Fruit fly (Drosophila melanogaster) whole organism, embryonic: ENCODE results near the gene Gale.
A peak's percentile ranks its signal among the peaks of the same experiment; 100 is the strongest.

Experiments used
- ATbp ChIP-seq: fragments of 200-800 bp; sonication (Bioruptor generic); optimal IDR thresholded peaks from 2 replicates; lab custom pipeline; 2017; ENCODE audit warnings: missing biosample characterization, mild to moderate bottlenecking, missing genetic modification characterization, missing genetic modification reagents
- Ada2b ChIP-seq: fragments of 200-800 bp; sonication (Bioruptor generic); IDR thresholded peaks from 2 replicates; pipeline ENCODE4 v1.3.6; 2022; ENCODE audit warnings: missing biosample characterization, missing genetic modification characterization
- Adf1 ChIP-seq: fragments of 200-800 bp; sonication (Bioruptor generic); IDR thresholded peaks from 2 replicates; pipeline ENCODE4 v1.3.6; 2022; ENCODE audit warnings: missing biosample characterization, missing genetic modification characterization
- CG10267 ChIP-seq: fragments of 200-800 bp; sonication (Bioruptor generic); optimal IDR thresholded peaks from 2 replicates; lab custom pipeline; 2018; ENCODE audit warnings: missing biosample characterization, mild to moderate bottlenecking, missing genetic modification characterization, moderate library complexity
- CG11456 ChIP-seq: fragments of 200-800 bp; sonication (Bioruptor generic); IDR thresholded peaks from 3 replicates; pipeline ENCODE4 v1.3.6; 2022; ENCODE audit warnings: missing biosample characterization, missing genetic modification characterization
- CG12391 ChIP-seq: fragments of 200-800 bp; sonication (Bioruptor generic); optimal IDR thresholded peaks from 3 replicates; lab custom pipeline; 2018; ENCODE audit warnings: missing biosample characterization, mild to moderate bottlenecking, missing genetic modification characterization, moderate library complexity
- CG14014 ChIP-seq: fragments of 200-800 bp; sonication (Bioruptor generic); IDR thresholded peaks from 2 replicates; pipeline ENCODE4 v1.3.6; 2022; ENCODE audit warnings: missing biosample characterization, missing genetic modification characterization
- CG15479 ChIP-seq: fragments of 200-800 bp; sonication (Bioruptor generic); optimal IDR thresholded peaks from 3 replicates; lab custom pipeline; 2019; ENCODE audit warnings: missing biosample characterization, mild to moderate bottlenecking, missing genetic modification characterization, moderate library complexity
- CG15601 ChIP-seq: fragments of 200-800 bp; sonication (Bioruptor generic); optimal IDR thresholded peaks from 3 replicates; lab custom pipeline; 2019; ENCODE audit warnings: missing biosample characterization, mild to moderate bottlenecking, missing genetic modification characterization, moderate library complexity
- CG16863 ChIP-seq: fragments of 200-800 bp; sonication (Bioruptor generic); optimal IDR thresholded peaks from 3 replicates; lab custom pipeline; 2016; ENCODE audit warnings: missing biosample characterization, missing genetic modification characterization
- CG17186 ChIP-seq: fragments of 200-800 bp; sonication (Bioruptor generic); optimal IDR thresholded peaks from 3 replicates; lab custom pipeline; 2017; ENCODE audit warnings: missing biosample characterization, missing genetic modification reagents, missing genetic modification characterization
- CG17328 ChIP-seq: fragments of 200-800 bp; sonication (Bioruptor generic); IDR thresholded peaks from 2 replicates; pipeline ENCODE4 v1.3.6; 2022; ENCODE audit warnings: missing biosample characterization, missing genetic modification characterization
- CG18011 ChIP-seq: fragments of 200-800 bp; sonication (Bioruptor generic); optimal IDR thresholded peaks from 2 replicates; lab custom pipeline; 2017; ENCODE audit warnings: missing biosample characterization, missing genetic modification characterization, mild to moderate bottlenecking, moderate library complexity, missing genotype
- CG31388 ChIP-seq: fragments of 200-800 bp; sonication (Bioruptor generic); optimal IDR thresholded peaks from 2 replicates; lab custom pipeline; 2016; ENCODE audit warnings: missing biosample characterization, missing genetic modification characterization
- CG32532 ChIP-seq: fragments of 200-800 bp; sonication (Bioruptor generic); IDR thresholded peaks from 2 replicates; pipeline ENCODE4 v1.3.6; 2022; ENCODE audit warnings: missing biosample characterization, missing genetic modification characterization
- CG4404 ChIP-seq: fragments of 200-800 bp; sonication (Bioruptor generic); IDR thresholded peaks from 2 replicates; pipeline ENCODE4 v1.3.6; 2022; ENCODE audit warnings: missing biosample characterization, missing genetic modification characterization
- CG4730 ChIP-seq: fragments of 200-800 bp; sonication (Bioruptor generic); IDR thresholded peaks from 2 replicates; pipeline ENCODE4 v1.3.6; 2022; ENCODE audit warnings: missing biosample characterization, missing genetic modification characterization
- CG6683 ChIP-seq: fragments of 200-800 bp; sonication (Bioruptor generic); optimal IDR thresholded peaks from 2 replicates; lab custom pipeline; 2017; ENCODE audit warnings: missing biosample characterization, mild to moderate bottlenecking, missing genetic modification characterization, missing genetic modification reagents
- CG8944 ChIP-seq: fragments of 200-800 bp; sonication (Bioruptor generic); optimal IDR thresholded peaks from 3 replicates; lab custom pipeline; 2016; ENCODE audit warnings: missing biosample characterization, missing genetic modification characterization
- Dad ChIP-seq: fragments of 200-800 bp; sonication (Bioruptor generic); optimal IDR thresholded peaks from 3 replicates; lab custom pipeline; 2016; ENCODE audit warnings: missing biosample characterization, missing genetic modification characterization
- E2f2 ChIP-seq: fragments of 200-800 bp; sonication (Bioruptor generic); IDR thresholded peaks from 2 replicates; pipeline ENCODE4 v1.3.6; 2022; ENCODE audit warnings: missing biosample characterization, missing genetic modification characterization
- Eip74EF ChIP-seq, 2 experiments: fragments of 200-800 bp in 1 of 2; fragments of >200 bp in 1 of 2; sonication (Bioruptor generic) in 1 of 2; optimal IDR thresholded peaks; 2 replicates each; lab custom pipeline; 2017 to 2019; ENCODE audit warnings: missing biosample characterization in 2 of 2, missing genetic modification characterization in 2 of 2, mild to moderate bottlenecking in 1 of 2, moderate library complexity in 1 of 2
- Fer3 ChIP-seq: fragments of 200-800 bp; sonication (Bioruptor generic); optimal IDR thresholded peaks from 2 replicates; lab custom pipeline; 2018; ENCODE audit warnings: missing biosample characterization, mild to moderate bottlenecking, missing genetic modification characterization, moderate library complexity
- Hey ChIP-seq: fragments of 200-800 bp; sonication (Bioruptor generic); optimal IDR thresholded peaks from 3 replicates; lab custom pipeline; 2018; ENCODE audit warnings: missing biosample characterization, mild to moderate bottlenecking, missing genetic modification characterization
- Hr78 ChIP-seq, 2 experiments: fragments of 200-800 bp in 1 of 2; fragments of >200 bp in 1 of 2; sonication (Bioruptor generic) in 1 of 2; optimal IDR thresholded peaks; 2 replicates each; lab custom pipeline; 2017 to 2019; ENCODE audit warnings: missing biosample characterization in 2 of 2, missing genetic modification characterization in 2 of 2, mild to moderate bottlenecking in 1 of 2, moderate library complexity in 1 of 2
- MTF-1 ChIP-seq: fragments of 200-800 bp; sonication (Bioruptor generic); optimal IDR thresholded peaks from 2 replicates; lab custom pipeline; 2018; ENCODE audit warnings: missing biosample characterization, mild to moderate bottlenecking, missing genetic modification characterization, borderline replicate concordance
- Nf-YA ChIP-seq: fragments of 200-800 bp; sonication (Bioruptor generic); IDR thresholded peaks from 2 replicates; pipeline ENCODE4 v1.3.6; 2022; ENCODE audit warnings: missing biosample characterization, missing genetic modification characterization
- Ssrp ChIP-seq: fragments of 200-800 bp; sonication (Bioruptor generic); optimal IDR thresholded peaks from 2 replicates; lab custom pipeline; 2018; ENCODE audit warnings: missing biosample characterization, mild to moderate bottlenecking, missing genetic modification characterization, moderate library complexity
- Xrp1 ChIP-seq: fragments of 200-800 bp; sonication (Bioruptor generic); IDR thresholded peaks from 2 replicates; pipeline ENCODE4 v1.3.6; 2022; ENCODE audit warnings: missing biosample characterization, missing genetic modification characterization
- cg ChIP-seq: fragments of 200-800 bp; sonication (Bioruptor generic); optimal IDR thresholded peaks from 3 replicates; lab custom pipeline; 2019; ENCODE audit warnings: missing biosample characterization, mild to moderate bottlenecking, missing genetic modification characterization, moderate library complexity
- cwo ChIP-seq: fragments of 200-800 bp; sonication (Bioruptor generic); optimal IDR thresholded peaks from 3 replicates; lab custom pipeline; 2017; ENCODE audit warnings: missing biosample characterization, missing genetic modification characterization, mild to moderate bottlenecking, moderate library complexity, missing genetic modification reagents
- dan ChIP-seq: fragments of 200-800 bp; sonication (Bioruptor generic); IDR thresholded peaks from 2 replicates; pipeline ENCODE4 v1.3.6; 2022; ENCODE audit warnings: missing biosample characterization, missing genetic modification characterization
- dmrt99B ChIP-seq: fragments of 200-800 bp; sonication (Bioruptor generic); optimal IDR thresholded peaks from 2 replicates; lab custom pipeline; 2018; ENCODE audit warnings: missing biosample characterization, mild to moderate bottlenecking, missing genetic modification characterization, moderate library complexity
- dpn ChIP-seq, 2 experiments: fragments of 200-800 bp; sonication (Bioruptor generic); optimal IDR thresholded peaks; 3 replicates each; lab custom pipeline; 2016; ENCODE audit warnings: missing biosample characterization in 2 of 2, missing genetic modification characterization in 2 of 2
- dysf ChIP-seq: fragments of 200-800 bp; sonication (Bioruptor generic); IDR thresholded peaks from 3 replicates; pipeline ENCODE4 v1.3.6; 2022; ENCODE audit warnings: missing biosample characterization, missing genetic modification characterization
- fu2 ChIP-seq: fragments of 200-800 bp; sonication (Bioruptor generic); optimal IDR thresholded peaks from 2 replicates; lab custom pipeline; 2016; ENCODE audit warnings: missing biosample characterization, missing genetic modification characterization
- klu ChIP-seq: fragments of 200-800 bp; sonication (Bioruptor generic); IDR thresholded peaks from 2 replicates; pipeline ENCODE4 v1.3.6; 2022; ENCODE audit warnings: missing biosample characterization, missing genetic modification characterization
- lola ChIP-seq, 3 experiments: fragments of >200 bp in 2 of 3; fragments of 200-800 bp in 1 of 3; sonication (Bioruptor generic) in 1 of 3; optimal IDR thresholded peaks; 2 replicates each; lab custom pipeline; 2017 to 2019; ENCODE audit warnings: missing biosample characterization in 3 of 3, missing genetic modification characterization in 3 of 3, mild to moderate bottlenecking in 1 of 3, moderate library complexity in 1 of 3
- lov ChIP-seq, 2 experiments: fragments of 200-800 bp in 1 of 2; fragments of >200 bp in 1 of 2; sonication (Bioruptor generic) in 1 of 2; IDR thresholded peaks in 1 of 2; optimal IDR thresholded peaks in 1 of 2; 2 replicates in 1 of 2; 3 replicates in 1 of 2; pipeline versions ENCODE4 v1.3.6 to Lab custom; 2017 to 2022; ENCODE audit warnings: missing biosample characterization in 1 of 2, missing genetic modification characterization in 1 of 2
- odd ChIP-seq: fragments of 200-800 bp; sonication (Bioruptor generic); optimal IDR thresholded peaks from 2 replicates; lab custom pipeline; 2017; ENCODE audit warnings: missing biosample characterization, mild to moderate bottlenecking, missing genetic modification characterization
- sens ChIP-seq: fragments of 200-800 bp; sonication (Bioruptor generic); peaks from one replicate; lab custom pipeline; 2016; ENCODE audit warnings: missing biosample characterization, missing genetic modification characterization
- sisA ChIP-seq: fragments of 200-800 bp; sonication (Bioruptor generic); IDR thresholded peaks from 2 replicates; pipeline ENCODE4 v1.3.6; 2022; ENCODE audit warnings: missing biosample characterization, missing genetic modification characterization
- tgo ChIP-seq: fragments of 200-800 bp; sonication (Bioruptor generic); IDR thresholded peaks from 3 replicates; pipeline ENCODE4 v1.3.6; 2022; ENCODE audit warnings: missing biosample characterization, missing genetic modification characterization
- twi ChIP-seq: fragments of 200-800 bp; optimal IDR thresholded peaks from 2 replicates; lab custom pipeline; 2019; ENCODE audit warnings: missing biosample characterization, mild to moderate bottlenecking, missing genetic modification characterization, moderate library complexity
- wor ChIP-seq: fragments of 200-800 bp; sonication (Bioruptor generic); IDR thresholded peaks from 2 replicates; pipeline ENCODE4 v1.3.6; 2022; ENCODE audit warnings: missing biosample characterization, missing genetic modification characterization
- zen ChIP-seq: fragments of 200-800 bp; sonication (Bioruptor generic); optimal IDR thresholded peaks from 3 replicates; lab custom pipeline; 2018; ENCODE audit warnings: missing biosample characterization, mild to moderate bottlenecking, missing genetic modification characterization, moderate library complexity
- zf30C ChIP-seq: fragments of 200-800 bp; sonication (Bioruptor generic); optimal IDR thresholded peaks from 3 replicates; lab custom pipeline; 2018; ENCODE audit warnings: missing biosample characterization, mild to moderate bottlenecking, missing genetic modification characterization
- zfh2 ChIP-seq: fragments of 200-800 bp; sonication (Bioruptor generic); optimal IDR thresholded peaks from 2 replicates; lab custom pipeline; 2016; ENCODE audit warnings: missing biosample characterization, missing genetic modification characterization

Gale gene

dm6 chr3L:696404-697054, 48.2 kb downstream of the Gale start (continued):
- TF ChIP-seq CG18011 (GFP tag; lab: Kevin White, UChicago) (peak; percentile 74), Hey (tag; lab: Kevin White, UChicago) (peak; percentile 40), dmrt99B (tag; lab: Kevin White, UChicago) (peak; percentile 97), lola (GFP tag; optimal IDR thresholded peaks at IDR 0.05; lab: Kevin White, UChicago) (peak in 1 of 3 experiments; percentile 97), zfh2 (GFP tag; lab: Kevin White, UChicago) (peak; percentile 36), CG16863 (GFP tag; lab: Kevin White, UChicago) (peak; percentile 65), MTF-1 (GFP tag; lab: Kevin White, UChicago) (peak; percentile 93), cg (GFP tag; lab: Kevin White, UChicago) (peak; percentile 84), CG4730 (peak; percentile 93), CG17186 (GFP tag; lab: Kevin White, UChicago) (peak; percentile 80), sisA (GFP tag; lab: Robert Waterston, UW) (peak; percentile 94), Fer3 (tag; lab: Kevin White, UChicago) (peak; percentile 96), Xrp1 (peak; percentile 99), wor (peak; percentile 90), CG6683 (GFP tag; lab: Kevin White, UChicago) (peak; percentile 90), twi (tag; lab: Kevin White, UChicago) (peak; percentile 90), zen (tag; lab: Kevin White, UChicago) (peak; percentile 96), CG15601 (peak; percentile 93), Ada2b (GFP tag; lab: Robert Waterston, UW) (peak; percentile 97), ATbp (GFP tag; lab: Kevin White, UChicago) (peak; percentile 94), fu2 (GFP tag; lab: Kevin White, UChicago) (no peak), CG31388 (GFP tag; lab: Kevin White, UChicago) (peak; percentile 90), klu (GFP tag; lab: Robert Waterston, UW) (peak; percentile 87), dan (GFP tag; lab: Robert Waterston, UW) (peak; percentile 81), sens (peak; percentile 97), cwo (GFP tag; lab: Kevin White, UChicago) (peak; percentile 93), Hr78 (GFP tag; optimal IDR thresholded peaks at IDR 0.05; lab: Kevin White, UChicago) (peak in 1 of 2 experiments; percentile 89), CG10267 (tag; lab: Kevin White, UChicago) (peak; percentile 94), CG15479 (peak; percentile 52), dpn (GFP tag; optimal IDR thresholded peaks at IDR 0.05; lab: Kevin White, UChicago) (peak; percentile 66 to 92), Ssrp (peak; percentile 95), CG32532 (GFP tag; lab: Robert Waterston, UW) (peak; percentile 97), CG17328 (GFP tag; lab: Robert Waterston, UW) (peak; percentile 97), tgo (GFP tag; lab: Robert Waterston, UW) (peak; percentile 96), Eip74EF (GFP tag; optimal IDR thresholded peaks at IDR 0.05; lab: Kevin White, UChicago) (peak in 1 of 2 experiments; percentile 94), odd (GFP tag; lab: Kevin White, UChicago) (peak; percentile 95), CG11456 (GFP tag; lab: Robert Waterston, UW) (peak; percentile 94), CG8944 (GFP tag; lab: Kevin White, UChicago) (peak; percentile 59), CG14014 (GFP tag; lab: Robert Waterston, UW) (peak; percentile 97), CG12391 (tag; lab: Kevin White, UChicago) (peak; percentile 97), CG4404 (peak; percentile 96), Adf1 (GFP tag; lab: Robert Waterston, UW) (peak; percentile 48), dysf (GFP tag; lab: Robert Waterston, UW) (peak; percentile 98), lov (optimal IDR thresholded peaks at IDR 0.05; lab: Kevin White, UChicago) (no peak), lov (GFP tag; IDR thresholded peaks at IDR 0.05; lab: Robert Waterston, UW) (peak; percentile 96), zf30C (no peak), E2f2 (GFP tag; lab: Robert Waterston, UW) (peak; percentile 77), Dad (GFP tag; lab: Kevin White, UChicago) (peak; percentile 66), Nf-YA (GFP tag; lab: Robert Waterston, UW) (peak; percentile 89)
